Fruit fly (Drosophila melanogaster) whole organism, embryonic: ENCODE data around the gene Pp1-13C.

Source experiments
- Aef1 ChIP-seq: fragments of 200-800 bp; sonication (Bioruptor generic); IDR thresholded peaks from 3 replicates; pipeline ENCODE4 v1.3.6; 2022; ENCODE audit warnings: missing biosample characterization, missing genetic modification characterization
- Bgb ChIP-seq: fragments of 200-800 bp; sonication (Bioruptor generic); IDR thresholded peaks from 2 replicates; pipeline ENCODE4 v1.3.6; 2022; ENCODE audit warnings: missing biosample characterization, missing genetic modification characterization; ENCODE audit not compliant: partially characterized antibody
- CG12769 ChIP-seq: fragments of 200-800 bp; sonication (Bioruptor generic); optimal IDR thresholded peaks from 2 replicates; lab custom pipeline; 2019; ENCODE audit warnings: missing biosample characterization, mild to moderate bottlenecking, missing genetic modification characterization, moderate library complexity
- CG14050 ChIP-seq: fragments of 200-800 bp; sonication (Bioruptor generic); IDR thresholded peaks from 3 replicates; pipeline ENCODE4 v1.3.6; 2022; ENCODE audit warnings: missing biosample characterization, missing genetic modification characterization
- CG15514 ChIP-seq: fragments of 200-800 bp; sonication (Bioruptor generic); optimal IDR thresholded peaks from 3 replicates; lab custom pipeline; 2017; ENCODE audit warnings: missing biosample characterization, missing genetic modification characterization, mild to moderate bottlenecking, moderate library complexity, missing genetic modification reagents
- CG17568 ChIP-seq: fragments of 200-800 bp; sonication (Bioruptor generic); optimal IDR thresholded peaks from 2 replicates; lab custom pipeline; 2018; ENCODE audit warnings: missing biosample characterization, mild to moderate bottlenecking, missing genetic modification characterization, moderate library complexity
- CG17612 ChIP-seq: fragments of 200-800 bp; sonication (Bioruptor generic); IDR thresholded peaks from 2 replicates; pipeline ENCODE4 v1.3.6; 2022; ENCODE audit warnings: missing biosample characterization, missing genetic modification characterization
- CG2116 ChIP-seq: fragments of 200-800 bp; sonication (Bioruptor generic); optimal IDR thresholded peaks from 3 replicates; lab custom pipeline; 2018; ENCODE audit warnings: missing biosample characterization, mild to moderate bottlenecking, missing genetic modification characterization
- CG2678 ChIP-seq: fragments of 200-800 bp; sonication (Bioruptor generic); optimal IDR thresholded peaks from 3 replicates; lab custom pipeline; 2019; ENCODE audit warnings: missing biosample characterization, mild to moderate bottlenecking, missing genetic modification characterization, moderate library complexity
- CG30431 ChIP-seq: fragments of 200-800 bp; sonication (Bioruptor generic); optimal IDR thresholded peaks from 2 replicates; lab custom pipeline; 2017; ENCODE audit warnings: missing biosample characterization, missing genetic modification characterization
- CG31365 ChIP-seq: fragments of 200-800 bp; sonication (Bioruptor generic); optimal IDR thresholded peaks from 2 replicates; lab custom pipeline; 2018; ENCODE audit warnings: missing biosample characterization, mild to moderate bottlenecking, missing genetic modification characterization
- CG3995 ChIP-seq: fragments of 200-800 bp; sonication (Bioruptor generic); optimal IDR thresholded peaks from 3 replicates; lab custom pipeline; 2016; ENCODE audit warnings: missing biosample characterization, missing genetic modification characterization
- CG4360 ChIP-seq: fragments of 200-800 bp; sonication (Bioruptor generic); IDR thresholded peaks from 2 replicates; pipeline ENCODE4 v1.3.6; 2022; ENCODE audit warnings: missing biosample characterization, missing genetic modification characterization
- CG5180 ChIP-seq: fragments of 200-800 bp; sonication (Bioruptor generic); optimal IDR thresholded peaks from 3 replicates; lab custom pipeline; 2017; ENCODE audit warnings: missing biosample characterization, missing genetic modification characterization, mild to moderate bottlenecking, moderate library complexity, missing genetic modification reagents
- CG7786 ChIP-seq: fragments of 200-800 bp; sonication (Bioruptor generic); optimal IDR thresholded peaks from 2 replicates; lab custom pipeline; 2016; ENCODE audit warnings: missing biosample characterization, missing genetic modification characterization
- CG8290 ChIP-seq, 3 experiments: fragments of 200-800 bp; sonication (Bioruptor generic); optimal IDR thresholded peaks; 2 replicates each; lab custom pipeline; 2016 to 2019; ENCODE audit warnings: missing biosample characterization in 3 of 3, missing genetic modification characterization in 3 of 3, mild to moderate bottlenecking in 2 of 3, moderate library complexity in 1 of 3
- CG8924 ChIP-seq: fragments of 200-800 bp; optimal IDR thresholded peaks from 3 replicates; lab custom pipeline; 2019; ENCODE audit warnings: missing biosample characterization, mild to moderate bottlenecking, missing genetic modification characterization, moderate library complexity
- CG9727 ChIP-seq: fragments of 200-800 bp; sonication (Bioruptor generic); optimal IDR thresholded peaks from 3 replicates; lab custom pipeline; 2017; ENCODE audit warnings: missing biosample characterization, mild to moderate bottlenecking, missing genetic modification characterization
- CG9797 ChIP-seq: fragments of 200-800 bp; sonication (Bioruptor generic); optimal IDR thresholded peaks from 3 replicates; lab custom pipeline; 2018; ENCODE audit warnings: missing biosample characterization, mild to moderate bottlenecking, missing genetic modification characterization
- D19A ChIP-seq: fragments of 200-800 bp; optimal IDR thresholded peaks from 3 replicates; lab custom pipeline; 2019; ENCODE audit warnings: missing biosample characterization, mild to moderate bottlenecking, missing genetic modification characterization, moderate library complexity
- Dll ChIP-seq: fragments of 200-800 bp; sonication (Bioruptor generic); IDR thresholded peaks from 4 replicates; pipeline ENCODE4 v1.3.6; 2022; ENCODE audit warnings: missing biosample characterization, missing genetic modification characterization; ENCODE audit not compliant: partially characterized antibody
- E2f1 ChIP-seq: fragments of 200-800 bp; sonication (Bioruptor generic); IDR thresholded peaks from 2 replicates; pipeline ENCODE4 v1.3.6; 2022; ENCODE audit warnings: missing biosample characterization, missing genetic modification characterization
- E2f2 ChIP-seq: fragments of 200-800 bp; sonication (Bioruptor generic); IDR thresholded peaks from 2 replicates; pipeline ENCODE4 v1.3.6; 2022; ENCODE audit warnings: missing biosample characterization, missing genetic modification characterization
- Hsf ChIP-seq: fragments of 200-800 bp; sonication (Bioruptor generic); optimal IDR thresholded peaks from 3 replicates; lab custom pipeline; 2016; ENCODE audit warnings: missing biosample characterization, missing genetic modification characterization
- MBD-R2 ChIP-seq: fragments of 200-800 bp; sonication (Bioruptor generic); IDR thresholded peaks from 2 replicates; pipeline ENCODE4 v1.3.6; 2022; ENCODE audit warnings: missing biosample characterization, missing genetic modification characterization
- Med ChIP-seq: fragments of 200-800 bp; sonication (Bioruptor generic); peaks from one replicate; lab custom pipeline; 2016; ENCODE audit warnings: missing biosample characterization, missing genetic modification characterization, mild to moderate bottlenecking, inconsistent platforms, moderate library complexity
- Meics ChIP-seq: fragments of 200-800 bp; sonication (Bioruptor generic); optimal IDR thresholded peaks from 2 replicates; lab custom pipeline; 2017; ENCODE audit warnings: missing biosample characterization, mild to moderate bottlenecking, missing genetic modification characterization
- Sry-δ ChIP-seq: fragments of 200-800 bp; sonication (Bioruptor generic); optimal IDR thresholded peaks from 2 replicates; lab custom pipeline; 2016; ENCODE audit warnings: missing biosample characterization, missing genetic modification characterization
- Stat92E ChIP-seq, 3 experiments: fragments of >200 bp in 2 of 3; fragments of 200-800 bp in 1 of 3; sonication (Bioruptor generic) in 1 of 3; optimal IDR thresholded peaks; 2 replicates each; lab custom pipeline; 2017 to 2019; ENCODE audit warnings: missing biosample characterization in 3 of 3, missing genetic modification characterization in 3 of 3, mild to moderate bottlenecking in 1 of 3, moderate library complexity in 1 of 3
- abd-A ChIP-seq: fragments of 200-800 bp; sonication (Bioruptor generic); optimal IDR thresholded peaks from 3 replicates; lab custom pipeline; 2019; ENCODE audit warnings: missing biosample characterization, mild to moderate bottlenecking, missing genetic modification characterization, moderate library complexity
- bbx ChIP-seq: fragments of 200-800 bp; sonication (Bioruptor generic); IDR thresholded peaks from 2 replicates; pipeline ENCODE4 v1.3.6; 2022; ENCODE audit warnings: missing biosample characterization, missing genetic modification characterization; ENCODE audit not compliant: partially characterized antibody
- cad ChIP-seq: fragments of >200 bp; optimal IDR thresholded peaks from 2 replicates; lab custom pipeline; 2017; ENCODE audit warnings: missing biosample characterization, missing genetic modification characterization
- cg ChIP-seq: fragments of 200-800 bp; sonication (Bioruptor generic); optimal IDR thresholded peaks from 3 replicates; lab custom pipeline; 2019; ENCODE audit warnings: missing biosample characterization, mild to moderate bottlenecking, missing genetic modification characterization, moderate library complexity
- chinmo ChIP-seq: fragments of 200-800 bp; sonication (Bioruptor generic); IDR thresholded peaks from 4 replicates; pipeline ENCODE4 v1.3.6; 2022; ENCODE audit warnings: missing biosample characterization, missing genetic modification characterization; ENCODE audit not compliant: partially characterized antibody
- dm ChIP-seq: fragments of 200-800 bp; sonication (Bioruptor generic); optimal IDR thresholded peaks from 3 replicates; lab custom pipeline; 2016; ENCODE audit warnings: missing biosample characterization, missing genetic modification characterization
- ftz-f1 ChIP-seq: fragments of 200-800 bp; sonication (Bioruptor generic); optimal IDR thresholded peaks from 2 replicates; lab custom pipeline; 2016; ENCODE audit warnings: missing biosample characterization, missing genetic modification characterization
- gem ChIP-seq: fragments of 200-800 bp; sonication (Bioruptor generic); optimal IDR thresholded peaks from 2 replicates; lab custom pipeline; 2019; ENCODE audit warnings: missing biosample characterization, mild to moderate bottlenecking, missing genetic modification characterization, moderate library complexity
- h ChIP-seq: fragments of >200 bp; optimal IDR thresholded peaks from 2 replicates; lab custom pipeline; 2017
- jumu ChIP-seq: fragments of 200-800 bp; sonication (Bioruptor generic); optimal IDR thresholded peaks from 3 replicates; lab custom pipeline; 2016; ENCODE audit warnings: missing biosample characterization, missing genetic modification characterization
- lov ChIP-seq, 2 experiments: fragments of 200-800 bp in 1 of 2; fragments of >200 bp in 1 of 2; sonication (Bioruptor generic) in 1 of 2; IDR thresholded peaks in 1 of 2; optimal IDR thresholded peaks in 1 of 2; 2 replicates in 1 of 2; 3 replicates in 1 of 2; pipeline versions ENCODE4 v1.3.6 to Lab custom; 2017 to 2022; ENCODE audit warnings: missing biosample characterization in 1 of 2, missing genetic modification characterization in 1 of 2
- p53 ChIP-seq: fragments of 200-800 bp; sonication (Bioruptor generic); optimal IDR thresholded peaks from 2 replicates; lab custom pipeline; 2016; ENCODE audit warnings: missing biosample characterization, missing genetic modification characterization
- phol ChIP-seq: fragments of 200-800 bp; sonication (Bioruptor generic); optimal IDR thresholded peaks from 3 replicates; lab custom pipeline; 2018; ENCODE audit warnings: missing biosample characterization, mild to moderate bottlenecking, missing genetic modification characterization, moderate library complexity
- pzg ChIP-seq: fragments of 200-800 bp; sonication (Bioruptor generic); optimal IDR thresholded peaks from 3 replicates; lab custom pipeline; 2018; ENCODE audit warnings: missing biosample characterization, mild to moderate bottlenecking, missing genetic modification characterization, moderate library complexity
- ranshi ChIP-seq: fragments of 200-800 bp; sonication (Bioruptor generic); IDR thresholded peaks from 2 replicates; pipeline ENCODE4 v1.3.6; 2022; ENCODE audit warnings: missing biosample characterization, missing genetic modification characterization
- sd ChIP-seq: fragments of 200-800 bp; sonication (Bioruptor generic); optimal IDR thresholded peaks from 3 replicates; lab custom pipeline; 2018; ENCODE audit warnings: missing biosample characterization, mild to moderate bottlenecking, missing genetic modification characterization, moderate library complexity
- sens-2 ChIP-seq: fragments of 200-800 bp; sonication (Bioruptor generic); IDR thresholded peaks from 2 replicates; pipeline ENCODE4 v1.3.6; 2022; ENCODE audit warnings: missing biosample characterization, missing genetic modification characterization
- sr ChIP-seq: fragments of 200-800 bp; sonication (Bioruptor generic); IDR thresholded peaks from 3 replicates; pipeline ENCODE4 v1.3.6; 2022; ENCODE audit warnings: missing biosample characterization, missing genetic modification characterization
- trem ChIP-seq: fragments of 200-800 bp; optimal IDR thresholded peaks from 3 replicates; lab custom pipeline; 2019; ENCODE audit warnings: missing biosample characterization, mild to moderate bottlenecking, missing genetic modification characterization, moderate library complexity

Pp1-13C gene

dm6 chrX:15319699-15320482, 41.0 kb downstream of the Pp1-13C start (continued):
- TF ChIP-seq p53 (no peak), sd (tag; lab: Kevin White, UChicago) (peak; percentile 25), CG14050 (GFP tag; lab: Robert Waterston, UW) (no peak), Bgb (peak; percentile 22; the same call in 1 of the 2 replicates), MBD-R2 (GFP tag; lab: Robert Waterston, UW) (peak; percentile 37; the same call in 1 of the 2 replicates), Sry-δ (peak; percentile 50), CG7786 (GFP tag; lab: Kevin White, UChicago) (no peak), CG8924 (tag; lab: Kevin White, UChicago) (peak; percentile 7), CG12769 (tag; lab: Kevin White, UChicago) (peak; percentile 44), phol (tag; lab: Kevin White, UChicago) (peak; percentile 76), dm (GFP tag; lab: Kevin White, UChicago) (peak; percentile 33), lov (optimal IDR thresholded peaks at IDR 0.05; lab: Kevin White, UChicago) (no peak), lov (GFP tag; IDR thresholded peaks at IDR 0.05; lab: Robert Waterston, UW) (no peak), sens-2 (GFP tag; lab: Robert Waterston, UW) (no peak), CG17568 (no peak), abd-A (tag; lab: Kevin White, UChicago) (peak; percentile 6), cg (GFP tag; lab: Kevin White, UChicago) (peak; percentile 55), E2f2 (GFP tag; lab: Robert Waterston, UW) (no peak), CG9727 (GFP tag; lab: Kevin White, UChicago) (no peak), CG2116 (GFP tag; lab: Kevin White, UChicago) (peak; percentile 15), ftz-f1 (GFP tag; lab: Kevin White, UChicago) (no peak), pzg (peak; percentile 71), CG8290 (GFP tag; optimal IDR thresholded peaks at IDR 0.05; lab: Kevin White, UChicago) (no peak), CG8290 (tag; optimal IDR thresholded peaks at IDR 0.05; lab: Kevin White, UChicago) (peak in 1 of 2 experiments; percentile 0), Stat92E (GFP tag; optimal IDR thresholded peaks at IDR 0.05; lab: Kevin White, UChicago) (peak in 1 of 3 experiments; percentile 10), E2f1 (GFP tag; lab: Robert Waterston, UW) (no peak), trem (peak; percentile 25), CG2678 (tag; lab: Kevin White, UChicago) (peak; percentile 11), D19A (peak; percentile 2), CG3995 (GFP tag; lab: Kevin White, UChicago) (peak; percentile 77), CG5180 (no peak), bbx (GFP tag; lab: Robert Waterston, UW) (peak; percentile 26; the same call in 1 of the 2 replicates), CG30431 (GFP tag; lab: Kevin White, UChicago) (no peak), cad (GFP tag; lab: Kevin White, UChicago) (no peak), CG9797 (GFP tag; lab: Kevin White, UChicago) (peak; percentile 95), sr (GFP tag; lab: Robert Waterston, UW) (no peak), chinmo (GFP tag; lab: Robert Waterston, UW) (peak; percentile 28; the same call in 1 of the 4 replicates), gem (tag; lab: Kevin White, UChicago) (no peak), Aef1 (no peak), CG15514 (GFP tag; lab: Kevin White, UChicago) (peak; percentile 58), Med (GFP tag; lab: Kevin White, UChicago) (peak; percentile 73), Dll (GFP tag; lab: Robert Waterston, UW) (0 out of 4 replicates have a peak, but pooled peaks have one; percentile 24), h (lab: Kevin White, UChicago) (no peak), CG31365 (tag; lab: Kevin White, UChicago) (no peak), CG4360 (GFP tag; lab: Robert Waterston, UW) (peak; percentile 92), ranshi (no peak), CG17612 (GFP tag; lab: Robert Waterston, UW) (no peak), jumu (no peak), Hsf (GFP tag; lab: Kevin White, UChicago) (no peak), Meics (GFP tag; lab: Kevin White, UChicago) (no peak)
